Worm (Caenorhabditis elegans) whole organism, L3 larva: Measurements from ENCODE around the gene ech-2.

Experiments used
- R02D3.7 ChIP-seq: fragments of 150-350 bp; optimal IDR thresholded peaks from 2 replicates; lab custom pipeline; 2014; ENCODE audit warnings: missing biosample characterization, missing genetic modification characterization
- ama-1 ChIP-seq: fragments of 150-350 bp; optimal IDR thresholded peaks from 2 replicates; lab custom pipeline; 2018
- ceh-16 ChIP-seq: sonication (generic microtip); optimal IDR thresholded peaks from 2 replicates; lab custom pipeline; 2017; ENCODE audit warnings: missing biosample characterization, missing genetic modification characterization
- ceh-9 ChIP-seq: sonication (generic microtip); optimal IDR thresholded peaks from 2 replicates; lab custom pipeline; 2018; ENCODE audit warnings: missing biosample characterization, missing genetic modification characterization
- fos-1 ChIP-seq: fragments of 150-350 bp; optimal IDR thresholded peaks from 2 replicates; lab custom pipeline; 2014; ENCODE audit warnings: missing biosample characterization, missing genetic modification characterization
- lsy-12 ChIP-seq: sonication (generic microtip); optimal IDR thresholded peaks from 2 replicates; lab custom pipeline; 2016; ENCODE audit warnings: mild to moderate bottlenecking, missing genetic modification characterization, missing compliant biosample characterization
- nhr-28 ChIP-seq: fragments of 150-350 bp; optimal IDR thresholded peaks from 2 replicates; lab custom pipeline; 2014; ENCODE audit warnings: missing biosample characterization, missing genetic modification characterization
- nhr-67 ChIP-seq: fragments of 150-350 bp; optimal IDR thresholded peaks from 2 replicates; lab custom pipeline; 2014; ENCODE audit warnings: missing biosample characterization, missing genetic modification characterization
- pha-4 ChIP-seq: fragments of 150-350 bp; optimal IDR thresholded peaks from 2 replicates; lab custom pipeline; 2014; ENCODE audit warnings: missing biosample characterization, missing genetic modification reagents, missing genetic modification characterization
- sea-2 ChIP-seq: fragments of 150-350 bp; sonication (generic microtip); optimal IDR thresholded peaks from 4 replicates; lab custom pipeline; 2014; ENCODE audit warnings: missing biosample characterization, missing genetic modification reagents, missing genetic modification characterization
- skn-1 ChIP-seq: fragments of 150-350 bp; optimal IDR thresholded peaks from 2 replicates; lab custom pipeline; 2014; ENCODE audit warnings: missing biosample characterization, missing genetic modification characterization
- unc-62 ChIP-seq: fragments of 150-350 bp; sonication (generic microtip); optimal IDR thresholded peaks from 4 replicates; lab custom pipeline; 2014; ENCODE audit warnings: missing biosample characterization, missing genetic modification reagents, missing genetic modification characterization

DNA sequence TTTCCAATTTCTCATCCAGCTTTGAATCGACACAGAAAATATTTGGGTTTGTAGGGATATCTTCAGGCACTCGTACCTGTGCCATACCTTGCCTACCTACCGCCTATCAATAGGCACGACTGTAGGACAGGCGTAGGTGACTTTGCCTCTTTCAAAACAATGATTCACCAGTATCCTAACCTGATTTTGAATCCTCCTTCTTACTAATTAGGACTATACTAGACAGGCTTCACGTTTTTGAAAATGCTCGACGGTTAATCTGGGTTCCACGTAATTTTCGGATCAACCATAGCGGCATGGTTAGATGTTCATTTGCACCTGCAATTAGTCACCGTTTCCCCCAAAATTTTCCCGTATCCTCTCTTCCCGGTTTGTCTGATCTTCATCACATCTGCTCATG lies 12.3 kb upstream of the ech-2 start:
- TF ChIP-seq fos-1 (tag; lab: Kevin White, UChicago): no peak
- TF ChIP-seq sea-2 (GFP tag; lab: Kevin White, UChicago): no peak
- TF ChIP-seq skn-1: no peak
- TF ChIP-seq nhr-28 (tag; lab: Kevin White, UChicago): no peak
- no peak for TF ChIP-seq unc-62 (GFP tag; lab: Kevin White, UChicago)
- no peak for TF ChIP-seq lsy-12 (tag; lab: Kevin White, UChicago)
- no peak for TF ChIP-seq ama-1 (lab: Kevin White, UChicago)
- TF ChIP-seq pha-4 (tag; lab: Kevin White, UChicago): no peak
- no peak for TF ChIP-seq ceh-16
- TF ChIP-seq nhr-67: no peak
- TF ChIP-seq R02D3.7: no peak
- no peak for TF ChIP-seq ceh-9 (tag; lab: Kevin White, UChicago)
